Worm (Caenorhabditis elegans) whole organism, young adult: ENCODE measurements around the gene rbm-28.

Experiments
- B0261.1 ChIP-seq: sonication (generic microtip); optimal IDR thresholded peaks from 2 replicates; lab custom pipeline; 2016; ENCODE audit warnings: mild to moderate bottlenecking, missing genetic modification characterization, moderate library complexity, missing compliant biosample characterization
- C06A6.2 ChIP-seq: fragments of 200-800 bp; sonication (Bioruptor generic); conservative IDR thresholded peaks from 2 replicates; pipeline ENCODE4 v1.3.6; 2022; ENCODE audit warnings: missing genetic modification characterization, missing compliant biosample characterization
- D2030.7 ChIP-seq: fragments of 200-800 bp; sonication (Bioruptor generic); IDR thresholded peaks from 2 replicates; pipeline ENCODE4 v1.3.6; 2022; ENCODE audit warnings: missing genetic modification reagents, missing genetic modification characterization, missing compliant biosample characterization
- F10E7.11 ChIP-seq: sonication (generic microtip); optimal IDR thresholded peaks from 2 replicates; lab custom pipeline; 2017; ENCODE audit warnings: mild to moderate bottlenecking, missing genetic modification characterization, moderate library complexity, missing compliant biosample characterization
- F33H1.4 ChIP-seq: fragments of 200-800 bp; sonication (Bioruptor generic); IDR thresholded peaks from 2 replicates; pipeline ENCODE4 v1.3.6; 2022; ENCODE audit warnings: missing genetic modification reagents, missing genetic modification characterization, missing compliant biosample characterization
- F37B4.10 ChIP-seq: fragments of 200-800 bp; sonication (Bioruptor generic); IDR thresholded peaks from 2 replicates; pipeline ENCODE4 v1.3.6; 2022; ENCODE audit warnings: missing genetic modification characterization, missing compliant biosample characterization
- F39B2.1 ChIP-seq: fragments of 200-800 bp; sonication (Bioruptor generic); IDR thresholded peaks from 2 replicates; pipeline ENCODE4 v1.3.6; 2022; ENCODE audit warnings: missing genetic modification reagents, missing genetic modification characterization, missing compliant biosample characterization
- F49E8.2 ChIP-seq: sonication (generic microtip); optimal IDR thresholded peaks from 3 replicates; lab custom pipeline; 2017; ENCODE audit warnings: missing genetic modification characterization, mild to moderate bottlenecking, missing compliant biosample characterization, antibody characterized with exemption, moderate library complexity; ENCODE audit not compliant: insufficient read depth
- F55B11.4 ChIP-seq: sonication (generic microtip); optimal IDR thresholded peaks from 2 replicates; lab custom pipeline; 2016; ENCODE audit warnings: missing compliant biosample characterization, missing genetic modification characterization, borderline replicate concordance; ENCODE audit not compliant: insufficient read depth
- T07F8.4 ChIP-seq: sonication (generic microtip); optimal IDR thresholded peaks from 2 replicates; lab custom pipeline; 2016; ENCODE audit warnings: mild to moderate bottlenecking, missing genetic modification characterization, moderate library complexity, missing compliant biosample characterization
- Y56A3A.18 ChIP-seq: fragments of 200-800 bp; sonication (Bioruptor generic); IDR thresholded peaks from 2 replicates; pipeline ENCODE4 v1.3.6; 2022; ENCODE audit warnings: missing genetic modification reagents, missing genetic modification characterization, missing compliant biosample characterization
- Y67H2A.10 ChIP-seq: fragments of 200-800 bp; sonication (Bioruptor generic); conservative IDR thresholded peaks from 2 replicates; pipeline ENCODE4 v1.3.6; 2022; ENCODE audit warnings: missing genetic modification reagents, missing genetic modification characterization, missing compliant biosample characterization
- Y95B8A.8 ChIP-seq: fragments of 200-800 bp; sonication (Bioruptor generic); IDR thresholded peaks from 2 replicates; pipeline ENCODE4 v1.3.6; 2022; ENCODE audit warnings: missing genetic modification reagents, missing genetic modification characterization, missing compliant biosample characterization
- ZK185.1 ChIP-seq: sonication (generic microtip); optimal IDR thresholded peaks from 2 replicates; lab custom pipeline; 2016; ENCODE audit warnings: mild to moderate bottlenecking, missing genetic modification characterization, missing compliant biosample characterization; ENCODE audit not compliant: poor library complexity, severe bottlenecking
- aptf-3 ChIP-seq: fragments of 200-800 bp; sonication (Bioruptor generic); IDR thresholded peaks from 2 replicates; pipeline ENCODE4 v1.3.6; 2022; ENCODE audit warnings: missing genetic modification characterization, missing compliant biosample characterization
- athp-1 ChIP-seq: sonication (generic microtip); optimal IDR thresholded peaks from 2 replicates; lab custom pipeline; 2017; ENCODE audit warnings: mild to moderate bottlenecking, missing genetic modification characterization, missing compliant biosample characterization
- attf-3 ChIP-seq: fragments of 200-800 bp; sonication (Bioruptor generic); conservative IDR thresholded peaks from 2 replicates; pipeline ENCODE4 v1.3.6; 2022; ENCODE audit warnings: missing genetic modification reagents, missing genetic modification characterization, missing compliant biosample characterization
- attf-5 ChIP-seq: fragments of 200-800 bp; sonication (Bioruptor generic); optimal IDR thresholded peaks from 2 replicates; lab custom pipeline; 2018; ENCODE audit warnings: mild to moderate bottlenecking, missing genetic modification characterization, missing compliant biosample characterization
- attf-6 ChIP-seq: fragments of 200-800 bp; sonication (Bioruptor generic); IDR thresholded peaks from 2 replicates; pipeline ENCODE4 v1.3.6; 2022; ENCODE audit warnings: missing genetic modification reagents, missing genetic modification characterization, missing compliant biosample characterization
- ccch-3 ChIP-seq: fragments of 200-800 bp; sonication (Bioruptor generic); optimal IDR thresholded peaks from 2 replicates; lab custom pipeline; 2018; ENCODE audit warnings: mild to moderate bottlenecking, missing genetic modification characterization, missing compliant biosample characterization
- cebp-1 ChIP-seq, 2 experiments: fragments of 200-800 bp in 1 of 2; sonication (Bioruptor generic) in 1 of 2; sonication (generic microtip) in 1 of 2; IDR thresholded peaks in 1 of 2; optimal IDR thresholded peaks in 1 of 2; 2 replicates each; pipeline versions ENCODE4 v1.3.6 to Lab custom; 2017 to 2022; ENCODE audit warnings: missing compliant biosample characterization in 2 of 2, missing genetic modification characterization in 2 of 2, mild to moderate bottlenecking in 1 of 2, missing genetic modification reagents in 1 of 2, moderate library complexity in 1 of 2
- cebp-2 ChIP-seq: fragments of 200-800 bp; sonication (Bioruptor generic); IDR thresholded peaks from 2 replicates; pipeline ENCODE4 v1.3.6; 2022; ENCODE audit warnings: missing genetic modification characterization, missing compliant biosample characterization
- ceh-27 ChIP-seq: fragments of 200-800 bp; sonication (Bioruptor generic); optimal IDR thresholded peaks from 2 replicates; lab custom pipeline; 2018; ENCODE audit warnings: mild to moderate bottlenecking, missing genetic modification characterization, moderate library complexity, missing compliant biosample characterization
- die-1 ChIP-seq: sonication (generic microtip); optimal IDR thresholded peaks from 2 replicates; lab custom pipeline; 2016; ENCODE audit warnings: missing genotype, mild to moderate bottlenecking, missing genetic modification characterization, missing compliant biosample characterization
- dox-1 ChIP-seq: fragments of 200-800 bp; sonication (Bioruptor generic); IDR thresholded peaks from 2 replicates; pipeline ENCODE4 v1.3.6; 2022; ENCODE audit warnings: missing genetic modification reagents, missing genetic modification characterization, missing compliant biosample characterization
- dpff-1 ChIP-seq: sonication (generic microtip); optimal IDR thresholded peaks from 2 replicates; lab custom pipeline; 2017; ENCODE audit warnings: mild to moderate bottlenecking, missing genetic modification characterization, missing compliant biosample characterization
- egrh-3 ChIP-seq: fragments of 200-800 bp; sonication (Bioruptor generic); IDR thresholded peaks from 2 replicates; pipeline ENCODE4 v1.3.6; 2022; ENCODE audit warnings: missing genetic modification reagents, missing genetic modification characterization, missing compliant biosample characterization
- ekl-4 ChIP-seq: fragments of 200-800 bp; sonication (Bioruptor generic); IDR thresholded peaks from 2 replicates; pipeline ENCODE4 v1.3.6; 2022; ENCODE audit warnings: missing genetic modification reagents, missing genetic modification characterization, missing compliant biosample characterization
- fkh-3 ChIP-seq: sonication (generic microtip); optimal IDR thresholded peaks from 2 replicates; lab custom pipeline; 2016; ENCODE audit warnings: mild to moderate bottlenecking, missing genetic modification characterization, missing compliant biosample characterization
- hlh-12 ChIP-seq: sonication (generic microtip); optimal IDR thresholded peaks from 2 replicates; lab custom pipeline; 2016; ENCODE audit warnings: missing genetic modification characterization, missing compliant biosample characterization
- hmg-1.2 ChIP-seq: fragments of 200-800 bp; sonication (Bioruptor generic); IDR thresholded peaks from 2 replicates; pipeline ENCODE4 v1.3.6; 2022; ENCODE audit warnings: missing genetic modification reagents, missing genetic modification characterization, missing compliant biosample characterization
- hsf-1 ChIP-seq: fragments of 200-800 bp; sonication (Bioruptor generic); IDR thresholded peaks from 2 replicates; pipeline ENCODE4 v1.3.6; 2022; ENCODE audit warnings: missing genetic modification reagents, missing genetic modification characterization, missing compliant biosample characterization
- let-607 ChIP-seq, 2 experiments: fragments of 200-800 bp in 1 of 2; sonication (Bioruptor generic) in 1 of 2; sonication (generic microtip) in 1 of 2; optimal IDR thresholded peaks; 2 replicates each; lab custom pipeline; 2016 to 2018; ENCODE audit warnings: mild to moderate bottlenecking in 2 of 2, missing compliant biosample characterization in 2 of 2, missing genetic modification characterization in 2 of 2, moderate library complexity in 2 of 2, missing genotype in 1 of 2
- lin-26 ChIP-seq: fragments of 200-800 bp; sonication (Bioruptor generic); IDR thresholded peaks from 2 replicates; pipeline ENCODE4 v1.3.6; 2022; ENCODE audit warnings: missing genetic modification reagents, missing genetic modification characterization, missing compliant biosample characterization
- lin-35 ChIP-seq, 3 experiments: fragments of 150-350 bp in 2 of 3; sonication (generic microtip) in 1 of 3; optimal IDR thresholded peaks; 2 replicates each; lab custom pipeline; 2014 to 2018; ENCODE audit warnings: missing biosample characterization in 3 of 3, missing genetic modification characterization in 3 of 3, missing genetic modification reagents in 3 of 3
- lsl-1 ChIP-seq: fragments of 200-800 bp; sonication (Bioruptor generic); optimal IDR thresholded peaks from 2 replicates; lab custom pipeline; 2018; ENCODE audit warnings: mild to moderate bottlenecking, missing genetic modification characterization, moderate library complexity, missing compliant biosample characterization
- madf-10 ChIP-seq: sonication (generic microtip); optimal IDR thresholded peaks from 2 replicates; lab custom pipeline; 2016; ENCODE audit warnings: mild to moderate bottlenecking, missing genetic modification characterization, missing compliant biosample characterization
- mes-4 ChIP-seq: sonication (generic microtip); optimal IDR thresholded peaks from 2 replicates; lab custom pipeline; 2016; ENCODE audit warnings: missing genotype, missing genetic modification characterization, missing compliant biosample characterization
- nhr-120 ChIP-seq: fragments of 200-800 bp; sonication (Bioruptor generic); IDR thresholded peaks from 2 replicates; pipeline ENCODE4 v1.3.6; 2022; ENCODE audit warnings: missing genetic modification characterization, missing compliant biosample characterization
- pbrm-1 ChIP-seq: fragments of 200-800 bp; sonication (Bioruptor generic); IDR thresholded peaks from 2 replicates; pipeline ENCODE4 v1.3.6; 2022; ENCODE audit warnings: missing genetic modification reagents, missing genetic modification characterization, missing compliant biosample characterization
- pha-4 ChIP-seq: fragments of 150-350 bp; sonication (generic microtip); optimal IDR thresholded peaks from 2 replicates; lab custom pipeline; 2014; ENCODE audit warnings: missing biosample characterization, missing genetic modification reagents, missing genetic modification characterization
- sdz-38 ChIP-seq: sonication (generic microtip); optimal IDR thresholded peaks from 2 replicates; lab custom pipeline; 2016; ENCODE audit warnings: missing genotype, missing genetic modification characterization, missing compliant biosample characterization
- somi-1 ChIP-seq: fragments of 200-800 bp; sonication (Bioruptor generic); optimal IDR thresholded peaks from 2 replicates; lab custom pipeline; 2018; ENCODE audit warnings: mild to moderate bottlenecking, missing genetic modification characterization, missing compliant biosample characterization
- tbp1 ChIP-seq: fragments of 200-800 bp; sonication (Bioruptor generic); optimal IDR thresholded peaks from 2 replicates; lab custom pipeline; 2018; ENCODE audit warnings: mild to moderate bottlenecking, missing genetic modification characterization, missing compliant biosample characterization
- tlf-1 ChIP-seq: fragments of 200-800 bp; sonication (Bioruptor generic); optimal IDR thresholded peaks from 2 replicates; lab custom pipeline; 2018; ENCODE audit warnings: mild to moderate bottlenecking, missing genetic modification characterization, missing compliant biosample characterization
- unc-62 ChIP-seq: fragments of 150-350 bp; optimal IDR thresholded peaks from 2 replicates; lab custom pipeline; 2014; ENCODE audit warnings: missing biosample characterization, missing genetic modification reagents, missing genetic modification characterization
- zim-3 ChIP-seq: sonication (generic microtip); optimal IDR thresholded peaks from 2 replicates; lab custom pipeline; 2017; ENCODE audit warnings: mild to moderate bottlenecking, missing genetic modification characterization, moderate library complexity, missing compliant biosample characterization
- ztf-6 ChIP-seq: fragments of 200-800 bp; sonication (Bioruptor generic); IDR thresholded peaks from 2 replicates; pipeline ENCODE4 v1.3.6; 2022; ENCODE audit warnings: missing genetic modification reagents, missing genetic modification characterization, missing compliant biosample characterization

rbm-28 gene

DNA sequence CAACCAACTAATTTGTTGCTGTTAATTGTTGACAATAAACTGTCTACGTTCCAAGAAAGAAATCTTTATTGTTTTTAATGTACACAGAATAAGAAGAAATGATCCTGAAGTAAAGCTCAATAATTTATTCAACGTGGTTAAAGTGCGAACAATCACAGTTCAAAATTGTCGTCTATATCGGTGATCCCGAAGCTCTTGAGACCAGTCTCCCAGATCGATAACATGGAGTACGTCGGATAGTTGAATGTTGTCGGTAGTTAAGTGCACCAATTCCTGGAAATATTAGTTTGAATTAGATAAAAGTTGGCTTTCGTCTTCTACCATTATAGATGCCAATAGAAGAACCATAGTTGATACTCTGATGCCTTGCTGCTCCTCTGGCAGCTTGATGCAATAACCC lies 41.0 kb upstream of the rbm-28 start (continued):
- no peak for TF ChIP-seq egrh-3 (GFP tag; lab: Robert Waterston, UW)
- TF ChIP-seq cebp-1 (GFP tag; IDR thresholded peaks at IDR 0.05; lab: Robert Waterston, UW), result no peak
- peak; percentile 2 for TF ChIP-seq cebp-1 (tag; optimal IDR thresholded peaks at IDR 0.05; lab: Kevin White, UChicago)
- no peak for TF ChIP-seq T07F8.4
- TF ChIP-seq somi-1, result no peak
- TF ChIP-seq hmg-1.2 (GFP tag; lab: Robert Waterston, UW), result peak; percentile 18; the same call in 1 of the 2 replicates
- no peak for TF ChIP-seq nhr-120
- TF ChIP-seq let-607 (tag; optimal IDR thresholded peaks at IDR 0.05; lab: Kevin White, UChicago), result no peak
- TF ChIP-seq B0261.1 (tag; lab: Kevin White, UChicago), result no peak
- TF ChIP-seq pha-4 (tag; lab: Kevin White, UChicago), result no peak
- no peak for TF ChIP-seq dpff-1 (tag; lab: Kevin White, UChicago)
- 0 out of 2 replicates have a peak, but pooled peaks have one; percentile 35 for TF ChIP-seq attf-6
- no peak for TF ChIP-seq F55B11.4
- TF ChIP-seq Y95B8A.8 (GFP tag; lab: Robert Waterston, UW), result no peak
- TF ChIP-seq cebp-2, result 0 out of 2 replicates have a peak, but pooled peaks have one; percentile 7
- TF ChIP-seq Y56A3A.18 (GFP tag; lab: Robert Waterston, UW), result peak; percentile 44; the same call in 1 of the 2 replicates
- TF ChIP-seq die-1 (tag; lab: Kevin White, UChicago), result no peak
- TF ChIP-seq F33H1.4 (GFP tag; lab: Robert Waterston, UW), result peak; percentile 36
- no peak for TF ChIP-seq athp-1 (tag; lab: Kevin White, UChicago)
- TF ChIP-seq ztf-6, result no peak
- TF ChIP-seq C06A6.2 (GFP tag; lab: Robert Waterston, UW), result no peak
- TF ChIP-seq hsf-1 (GFP tag; lab: Robert Waterston, UW), result peak; percentile 65
- no peak for TF ChIP-seq dox-1 (GFP tag; lab: Robert Waterston, UW)
- no peak for TF ChIP-seq hlh-12
- TF ChIP-seq D2030.7 (GFP tag; lab: Robert Waterston, UW), result peak; percentile 35; the same call in 1 of the 2 replicates
- no peak for TF ChIP-seq attf-3 (GFP tag; lab: Robert Waterston, UW)
- TF ChIP-seq F37B4.10 (GFP tag; lab: Robert Waterston, UW), result no peak
- TF ChIP-seq lsl-1, result no peak
- no peak for TF ChIP-seq fkh-3 (tag; lab: Kevin White, UChicago)
- no peak for TF ChIP-seq Y67H2A.10
- TF ChIP-seq F49E8.2 (tag; lab: Kevin White, UChicago), result peak; percentile 42
- no peak for TF ChIP-seq zim-3
- no peak for TF ChIP-seq attf-5 (GFP tag; lab: Kevin White, UChicago)
- TF ChIP-seq ccch-3 (GFP tag; lab: Kevin White, UChicago), result no peak
- peak; percentile 50; the same call in 1 of the 2 replicates for TF ChIP-seq lin-26 (GFP tag; lab: Robert Waterston, UW)
- no peak for TF ChIP-seq sdz-38
- no peak for TF ChIP-seq tlf-1 (GFP tag; lab: Kevin White, UChicago)
- no peak for TF ChIP-seq unc-62 (GFP tag; lab: Kevin White, UChicago)
- TF ChIP-seq ZK185.1 (tag; lab: Kevin White, UChicago), result no peak
- TF ChIP-seq pbrm-1, result peak; percentile 27; the same call in 1 of the 2 replicates
- TF ChIP-seq ekl-4 (GFP tag; lab: Robert Waterston, UW), result peak; percentile 38; the same call in 1 of the 2 replicates
- TF ChIP-seq F39B2.1 (GFP tag; lab: Robert Waterston, UW), result no peak
- no peak for TF ChIP-seq mes-4 (tag; lab: Kevin White, UChicago)
- TF ChIP-seq ceh-27 (GFP tag; lab: Kevin White, UChicago), result no peak
- TF ChIP-seq F10E7.11 (tag; lab: Kevin White, UChicago), result no peak
- no peak for TF ChIP-seq aptf-3 (GFP tag; lab: Robert Waterston, UW)
- TF ChIP-seq lin-35 (GFP tag; optimal IDR thresholded peaks at IDR 0.05; lab: Kevin White, UChicago), result peak in 1 of 3 experiments; percentile 42
- TF ChIP-seq tbp1 (GFP tag; lab: Kevin White, UChicago), result peak; percentile 27
- no peak for TF ChIP-seq madf-10 (tag; lab: Kevin White, UChicago)
